Worm (Caenorhabditis elegans) whole organism, late embryonic: ENCODE data around the gene dhhc-13.

Experiments used
- F13H6.1 ChIP-seq: sonication (generic microtip); optimal IDR thresholded peaks from 2 replicates; lab custom pipeline; 2016; ENCODE audit warnings: missing genetic modification characterization, missing compliant biosample characterization
- nhr-11 ChIP-seq: fragments of 150-350 bp; optimal IDR thresholded peaks from 2 replicates; lab custom pipeline; 2014; ENCODE audit warnings: missing biosample characterization, missing genetic modification characterization

- TF ChIP-seq F13H6.1, result no peak
- no peak for TF ChIP-seq nhr-11 (tag; lab: Kevin White, UChicago)
These were observed 37.3 kb upstream of the dhhc-13 start, which contains the start of gene srv-22 for ce11 chrIV:5879853-5880252.
